Worm (Caenorhabditis elegans): Measurements from ENCODE around the gene der-2.
"Not testable (repeated sequence)": the region's sequence is repeated elsewhere in the genome, so short reads cannot be mapped to it uniquely, and the experiment has no call there.

ce11 chrIII:7235660-7236059, 12.7 kb upstream of the der-2 start:
- TF ChIP-seq lin-54 (GFP tag; optimal IDR thresholded peaks at IDR 0.05); hlh-26 (GFP tag; conservative IDR thresholded peaks at IDR 0.05); ceh-79 (tag; optimal IDR thresholded peaks at IDR 0.05); nfyb-1 (GFP tag; IDR thresholded peaks at IDR 0.05); ama-1 (optimal IDR thresholded peaks at IDR 0.05); ama-1 (GFP tag; optimal IDR thresholded peaks at IDR 0.05); efl-1 (GFP tag; optimal IDR thresholded peaks at IDR 0.05); ceh-100 (GFP tag; IDR thresholded peaks at IDR 0.05); nhr-179 (tag; optimal IDR thresholded peaks at IDR 0.05): not testable (repeated sequence)
